Worm (Caenorhabditis elegans) whole organism, young adult: Measurements from ENCODE around the gene Y5F2A.4.

Source experiments
- B0261.1 ChIP-seq: sonication (generic microtip); optimal IDR thresholded peaks from 2 replicates; lab custom pipeline; 2016; ENCODE audit warnings: mild to moderate bottlenecking, missing genetic modification characterization, moderate library complexity, missing compliant biosample characterization
- D2030.7 ChIP-seq: fragments of 200-800 bp; sonication (Bioruptor generic); IDR thresholded peaks from 2 replicates; pipeline ENCODE4 v1.3.6; 2022; ENCODE audit warnings: missing genetic modification reagents, missing genetic modification characterization, missing compliant biosample characterization
- F10E7.11 ChIP-seq: sonication (generic microtip); optimal IDR thresholded peaks from 2 replicates; lab custom pipeline; 2017; ENCODE audit warnings: mild to moderate bottlenecking, missing genetic modification characterization, moderate library complexity, missing compliant biosample characterization
- F22D6.2 ChIP-seq: sonication (generic microtip); optimal IDR thresholded peaks from 2 replicates; lab custom pipeline; 2016; ENCODE audit warnings: mild to moderate bottlenecking, missing genetic modification characterization, missing compliant biosample characterization
- F39B2.1 ChIP-seq: fragments of 200-800 bp; sonication (Bioruptor generic); IDR thresholded peaks from 2 replicates; pipeline ENCODE4 v1.3.6; 2022; ENCODE audit warnings: missing genetic modification reagents, missing genetic modification characterization, missing compliant biosample characterization
- F49E8.2 ChIP-seq: sonication (generic microtip); optimal IDR thresholded peaks from 3 replicates; lab custom pipeline; 2017; ENCODE audit warnings: missing genetic modification characterization, mild to moderate bottlenecking, missing compliant biosample characterization, antibody characterized with exemption, moderate library complexity; ENCODE audit not compliant: insufficient read depth
- T07F8.4 ChIP-seq: sonication (generic microtip); optimal IDR thresholded peaks from 2 replicates; lab custom pipeline; 2016; ENCODE audit warnings: mild to moderate bottlenecking, missing genetic modification characterization, moderate library complexity, missing compliant biosample characterization
- T26A5.8 ChIP-seq: sonication (generic microtip); optimal IDR thresholded peaks from 2 replicates; lab custom pipeline; 2016; ENCODE audit warnings: missing genetic modification characterization, missing compliant biosample characterization
- Y53G8AR.9 ChIP-seq: fragments of 200-800 bp; sonication (Bioruptor generic); conservative IDR thresholded peaks from 2 replicates; pipeline ENCODE4 v1.3.6; 2022; ENCODE audit warnings: missing genetic modification reagents, missing genetic modification characterization, missing compliant biosample characterization
- Y67H2A.10 ChIP-seq: fragments of 200-800 bp; sonication (Bioruptor generic); conservative IDR thresholded peaks from 2 replicates; pipeline ENCODE4 v1.3.6; 2022; ENCODE audit warnings: missing genetic modification reagents, missing genetic modification characterization, missing compliant biosample characterization
- ZK185.1 ChIP-seq: sonication (generic microtip); optimal IDR thresholded peaks from 2 replicates; lab custom pipeline; 2016; ENCODE audit warnings: mild to moderate bottlenecking, missing genetic modification characterization, missing compliant biosample characterization; ENCODE audit not compliant: poor library complexity, severe bottlenecking
- ama-1 ChIP-seq, 3 experiments: fragments of 150-350 bp in 1 of 3; sonication (generic microtip) in 2 of 3; optimal IDR thresholded peaks; 2 replicates each; lab custom pipeline; 2014 to 2018; ENCODE audit warnings: missing biosample characterization in 2 of 3, missing genetic modification characterization in 2 of 3, missing genetic modification reagents in 2 of 3
- attf-3 ChIP-seq: fragments of 200-800 bp; sonication (Bioruptor generic); conservative IDR thresholded peaks from 2 replicates; pipeline ENCODE4 v1.3.6; 2022; ENCODE audit warnings: missing genetic modification reagents, missing genetic modification characterization, missing compliant biosample characterization
- bed-1 ChIP-seq: fragments of 200-800 bp; sonication (Bioruptor generic); IDR thresholded peaks from 2 replicates; pipeline ENCODE4 v1.3.6; 2022; ENCODE audit warnings: missing genetic modification reagents, missing genetic modification characterization, missing compliant biosample characterization
- cebp-1 ChIP-seq, 2 experiments: fragments of 200-800 bp in 1 of 2; sonication (Bioruptor generic) in 1 of 2; sonication (generic microtip) in 1 of 2; IDR thresholded peaks in 1 of 2; optimal IDR thresholded peaks in 1 of 2; 2 replicates each; pipeline versions ENCODE4 v1.3.6 to Lab custom; 2017 to 2022; ENCODE audit warnings: missing compliant biosample characterization in 2 of 2, missing genetic modification characterization in 2 of 2, mild to moderate bottlenecking in 1 of 2, missing genetic modification reagents in 1 of 2, moderate library complexity in 1 of 2
- ceh-79 ChIP-seq: sonication (generic microtip); optimal IDR thresholded peaks from 2 replicates; lab custom pipeline; 2017; ENCODE audit warnings: mild to moderate bottlenecking, missing genetic modification characterization, missing compliant biosample characterization
- dpff-1 ChIP-seq: sonication (generic microtip); optimal IDR thresholded peaks from 2 replicates; lab custom pipeline; 2017; ENCODE audit warnings: mild to moderate bottlenecking, missing genetic modification characterization, missing compliant biosample characterization
- efl-1 ChIP-seq: fragments of 150-350 bp; optimal IDR thresholded peaks from 2 replicates; lab custom pipeline; 2014; ENCODE audit warnings: missing biosample characterization, missing genetic modification reagents, missing genetic modification characterization
- ekl-4 ChIP-seq: fragments of 200-800 bp; sonication (Bioruptor generic); IDR thresholded peaks from 2 replicates; pipeline ENCODE4 v1.3.6; 2022; ENCODE audit warnings: missing genetic modification reagents, missing genetic modification characterization, missing compliant biosample characterization
- gei-17 ChIP-seq: fragments of 200-800 bp; sonication (Bioruptor generic); optimal IDR thresholded peaks from 2 replicates; lab custom pipeline; 2018; ENCODE audit warnings: mild to moderate bottlenecking, missing genetic modification characterization, missing compliant biosample characterization
- hrde-1 ChIP-seq: sonication (generic microtip); optimal IDR thresholded peaks from 2 replicates; lab custom pipeline; 2016; ENCODE audit warnings: missing genetic modification characterization, mild to moderate bottlenecking, missing compliant biosample characterization, moderate library complexity, missing genotype, missing genetic modification reagents, borderline replicate concordance
- hsf-1 ChIP-seq: fragments of 200-800 bp; sonication (Bioruptor generic); IDR thresholded peaks from 2 replicates; pipeline ENCODE4 v1.3.6; 2022; ENCODE audit warnings: missing genetic modification reagents, missing genetic modification characterization, missing compliant biosample characterization
- lin-35 ChIP-seq, 3 experiments: fragments of 150-350 bp in 2 of 3; sonication (generic microtip) in 1 of 3; optimal IDR thresholded peaks; 2 replicates each; lab custom pipeline; 2014 to 2018; ENCODE audit warnings: missing biosample characterization in 3 of 3, missing genetic modification characterization in 3 of 3, missing genetic modification reagents in 3 of 3
- lin-54 ChIP-seq: fragments of 200-800 bp; sonication (Bioruptor generic); optimal IDR thresholded peaks from 2 replicates; lab custom pipeline; 2018; ENCODE audit warnings: mild to moderate bottlenecking, missing genetic modification characterization, missing compliant biosample characterization
- lsy-27 ChIP-seq: sonication (generic microtip); optimal IDR thresholded peaks from 2 replicates; lab custom pipeline; 2017; ENCODE audit warnings: missing genetic modification characterization, mild to moderate bottlenecking, missing compliant biosample characterization, antibody characterized with exemption, missing genotype, borderline replicate concordance; ENCODE audit not compliant: insufficient read depth
- madf-3 ChIP-seq: fragments of 200-800 bp; sonication (Bioruptor generic); IDR thresholded peaks from 2 replicates; pipeline ENCODE4 v1.3.6; 2022; ENCODE audit warnings: missing genetic modification reagents, missing genetic modification characterization, missing compliant biosample characterization
- mel-28 ChIP-seq: sonication (generic microtip); optimal IDR thresholded peaks from 2 replicates; lab custom pipeline; 2016; ENCODE audit warnings: borderline replicate concordance, mild to moderate bottlenecking, missing genetic modification characterization, missing compliant biosample characterization
- mes-4 ChIP-seq: sonication (generic microtip); optimal IDR thresholded peaks from 2 replicates; lab custom pipeline; 2016; ENCODE audit warnings: missing genotype, missing genetic modification characterization, missing compliant biosample characterization
- nfya-1 ChIP-seq: sonication (generic microtip); optimal IDR thresholded peaks from 2 replicates; lab custom pipeline; 2017; ENCODE audit warnings: antibody characterized with exemption, missing compliant biosample characterization, missing genetic modification characterization, borderline replicate concordance; ENCODE audit not compliant: insufficient read depth
- nfyb-1 ChIP-seq: fragments of 200-800 bp; sonication (Bioruptor generic); IDR thresholded peaks from 2 replicates; pipeline ENCODE4 v1.3.6; 2022; ENCODE audit warnings: missing genetic modification reagents, missing genetic modification characterization, missing compliant biosample characterization
- nhr-179 ChIP-seq: sonication (generic microtip); optimal IDR thresholded peaks from 2 replicates; lab custom pipeline; 2016; ENCODE audit warnings: mild to moderate bottlenecking, missing genetic modification characterization, missing compliant biosample characterization
- nhr-80 ChIP-seq: sonication (generic microtip); optimal IDR thresholded peaks from 2 replicates; lab custom pipeline; 2016; ENCODE audit warnings: missing genetic modification characterization, missing compliant biosample characterization
- rec-8 ChIP-seq, 2 experiments: sonication (generic microtip); optimal IDR thresholded peaks; 2 replicates each; lab custom pipeline; 2016; ENCODE audit warnings: mild to moderate bottlenecking in 2 of 2, missing genetic modification characterization in 2 of 2, missing genetic modification reagents in 2 of 2, missing genotype in 2 of 2, missing biosample characterization in 1 of 2, missing compliant biosample characterization in 1 of 2, moderate library complexity in 1 of 2
- repo-1 ChIP-seq: sonication (generic microtip); optimal IDR thresholded peaks from 2 replicates; lab custom pipeline; 2017; ENCODE audit warnings: mild to moderate bottlenecking, missing genetic modification characterization, missing compliant biosample characterization
- rpc-1 ChIP-seq, 2 experiments: fragments of 150-350 bp in 1 of 2; sonication (generic microtip) in 1 of 2; optimal IDR thresholded peaks; 2 replicates each; lab custom pipeline; 2014 to 2018; ENCODE audit warnings: missing biosample characterization in 1 of 2, missing genetic modification characterization in 1 of 2, missing genetic modification reagents in 1 of 2, missing genotype in 1 of 2
- snpc-1.3 ChIP-seq: sonication (generic microtip); optimal IDR thresholded peaks from 2 replicates; lab custom pipeline; 2017; ENCODE audit warnings: missing genetic modification characterization, mild to moderate bottlenecking, missing compliant biosample characterization, antibody characterized with exemption, moderate library complexity, missing genotype, missing genetic modification reagents; ENCODE audit not compliant: insufficient read depth
- somi-1 ChIP-seq: fragments of 200-800 bp; sonication (Bioruptor generic); optimal IDR thresholded peaks from 2 replicates; lab custom pipeline; 2018; ENCODE audit warnings: mild to moderate bottlenecking, missing genetic modification characterization, missing compliant biosample characterization
- tbx-9 ChIP-seq: sonication (generic microtip); optimal IDR thresholded peaks from 2 replicates; lab custom pipeline; 2016; ENCODE audit warnings: borderline replicate concordance, missing genetic modification characterization, inconsistent platforms, missing compliant biosample characterization
- tlf-1 ChIP-seq: fragments of 200-800 bp; sonication (Bioruptor generic); optimal IDR thresholded peaks from 2 replicates; lab custom pipeline; 2018; ENCODE audit warnings: mild to moderate bottlenecking, missing genetic modification characterization, missing compliant biosample characterization
- zfh-2 ChIP-seq: fragments of 200-800 bp; sonication (Bioruptor generic); conservative IDR thresholded peaks from 2 replicates; pipeline ENCODE4 v1.3.6; 2022; ENCODE audit warnings: missing genetic modification reagents, missing genetic modification characterization, missing compliant biosample characterization
- ztf-6 ChIP-seq: fragments of 200-800 bp; sonication (Bioruptor generic); IDR thresholded peaks from 2 replicates; pipeline ENCODE4 v1.3.6; 2022; ENCODE audit warnings: missing genetic modification reagents, missing genetic modification characterization, missing compliant biosample characterization

Y5F2A.4 gene

DNA sequence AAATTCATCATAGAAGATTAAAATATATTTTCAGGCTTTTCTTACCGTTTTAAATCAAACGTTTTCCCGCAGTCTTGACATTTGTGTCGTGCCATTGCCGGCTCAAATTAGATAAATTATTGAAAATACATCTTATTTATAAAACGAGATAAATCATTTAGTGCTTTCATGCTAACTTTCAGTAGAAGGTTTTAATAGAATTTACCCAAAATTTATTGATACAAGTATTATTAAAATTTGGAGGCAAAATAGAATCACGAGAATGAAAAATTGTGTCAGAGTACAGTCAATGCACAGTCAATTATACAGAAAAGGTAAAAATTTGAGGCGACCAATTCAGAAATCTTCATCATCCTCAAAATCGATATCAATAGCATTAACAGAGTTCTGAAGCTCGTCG is at the start of gene Y5F2A.4:
Y5F2A.4 (minus strand) TSS at position 101 of the 400 bp plus-strand sequence.
- TF ChIP-seq rec-8 (tag; optimal IDR thresholded peaks at IDR 0.05; lab: Kevin White, UChicago) (no peak), lsy-27 (tag; lab: Kevin White, UChicago) (no peak), hsf-1 (GFP tag; lab: Robert Waterston, UW) (no peak), ztf-6 (GFP tag; lab: Robert Waterston, UW) (no peak), F22D6.2 (tag; lab: Kevin White, UChicago) (no peak), lin-35 (GFP tag; optimal IDR thresholded peaks at IDR 0.05; lab: Kevin White, UChicago) (no peak), lin-54 (GFP tag; lab: Kevin White, UChicago) (no peak), F49E8.2 (tag; lab: Kevin White, UChicago) (no peak), mel-28 (tag; lab: Kevin White, UChicago) (no peak), ama-1 (optimal IDR thresholded peaks at IDR 0.05; lab: Kevin White, UChicago) (no peak), ama-1 (GFP tag; optimal IDR thresholded peaks at IDR 0.05; lab: Kevin White, UChicago) (no peak), B0261.1 (tag; lab: Kevin White, UChicago) (no peak), hrde-1 (tag; lab: Kevin White, UChicago) (no peak), ceh-79 (tag; lab: Kevin White, UChicago) (no peak), ZK185.1 (no peak), tbx-9 (tag; lab: Kevin White, UChicago) (no peak), T07F8.4 (no peak)
- TF ChIP-seq, all 124 proteins: peak for 0

DNA sequence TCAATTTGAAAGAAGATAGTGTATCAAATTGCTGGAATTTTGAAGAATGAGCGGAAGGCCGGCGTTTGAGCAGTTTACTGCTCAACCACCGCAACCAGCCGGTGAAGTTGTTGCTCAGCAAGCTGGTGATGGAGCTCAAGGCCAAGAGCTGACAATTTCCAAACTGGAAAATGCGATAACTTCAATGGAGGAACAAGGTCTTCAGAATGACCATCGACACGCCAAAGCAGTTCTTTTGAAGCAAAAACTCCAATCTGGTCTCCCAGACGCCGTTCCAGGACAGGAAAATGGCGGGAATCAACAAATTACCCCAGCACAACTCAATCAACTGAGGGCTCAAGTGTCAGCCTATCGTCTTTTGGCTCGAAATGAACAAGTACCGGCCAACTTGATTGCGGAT is 47.6 kb upstream of the Y5F2A.4 start:
- TF ChIP-seq attf-3 (GFP tag; lab: Robert Waterston, UW) (no peak), F39B2.1 (GFP tag; lab: Robert Waterston, UW) (no peak), tlf-1 (no peak), Y67H2A.10 (GFP tag; lab: Robert Waterston, UW) (no peak), bed-1 (no peak), repo-1 (tag; lab: Kevin White, UChicago) (no peak), D2030.7 (GFP tag; lab: Robert Waterston, UW) (no peak), rpc-1 (optimal IDR thresholded peaks at IDR 0.05; lab: Kevin White, UChicago) (no peak), rpc-1 (tag; optimal IDR thresholded peaks at IDR 0.05; lab: Kevin White, UChicago) (no peak), madf-3 (GFP tag; lab: Robert Waterston, UW) (no peak), F10E7.11 (tag; lab: Kevin White, UChicago) (no peak)

ce11 chrIV:11126004-11126027 is 47.4 kb upstream of the Y5F2A.4 start, which contains the start of gene swsn-4:
Gene swsn-4 (plus strand): TSS chrIV:11126024.
- no peak for TF ChIP-seq zfh-2 (GFP tag; lab: Robert Waterston, UW)
- no peak for TF ChIP-seq efl-1 (GFP tag; lab: Kevin White, UChicago)

ce11 chrIV:11125604-11126003 is 47.2 kb upstream of the Y5F2A.4 start:
- TF ChIP-seq snpc-1.3 (tag; lab: Kevin White, UChicago), result no peak
- TF ChIP-seq lin-54 (GFP tag; lab: Kevin White, UChicago), result peak; percentile 11

- TF ChIP-seq nfya-1 (tag; lab: Kevin White, UChicago), result no peak
- no peak for TF ChIP-seq rec-8 (tag; optimal IDR thresholded peaks at IDR 0.05; lab: Kevin White, UChicago)
- TF ChIP-seq cebp-1 (GFP tag; IDR thresholded peaks at IDR 0.05; lab: Robert Waterston, UW), result no peak
- TF ChIP-seq cebp-1 (tag; optimal IDR thresholded peaks at IDR 0.05; lab: Kevin White, UChicago), result peak; percentile 31
- TF ChIP-seq gei-17, result no peak
- no peak for TF ChIP-seq mes-4 (tag; lab: Kevin White, UChicago)
- peak; percentile 95 for TF ChIP-seq nfyb-1 (GFP tag; lab: Robert Waterston, UW)
- no peak for TF ChIP-seq attf-3 (GFP tag; lab: Robert Waterston, UW)
- TF ChIP-seq T26A5.8 (tag; lab: Kevin White, UChicago), result no peak
- no peak for TF ChIP-seq somi-1 (GFP tag; lab: Kevin White, UChicago)
- TF ChIP-seq ekl-4 (GFP tag; lab: Robert Waterston, UW), result no peak
- TF ChIP-seq nhr-80 (tag; lab: Kevin White, UChicago), result no peak
- no peak for TF ChIP-seq nhr-179 (tag; lab: Kevin White, UChicago)
- no peak for TF ChIP-seq Y53G8AR.9
- TF ChIP-seq dpff-1 (tag; lab: Kevin White, UChicago), result no peak
- no peak for TF ChIP-seq F22D6.2 (tag; lab: Kevin White, UChicago)
These were observed 46.8 kb upstream of the Y5F2A.4 start for ce11 chrIV:11125200-11125599.
